Worm (Caenorhabditis elegans) whole organism, L1 larva: ENCODE measurements around the gene nhr-48.
A peak's percentile ranks its signal among the peaks of the same experiment; 100 is the strongest.

Source experiments
- elt-3 ChIP-seq, 6 experiments: fragments of 150-350 bp in 1 of 6; sonication (generic microtip); optimal IDR thresholded peaks; 2 replicates each; lab custom pipeline; 2017 to 2018; ENCODE audit warnings: missing biosample characterization in 6 of 6, missing genetic modification characterization in 6 of 6, inconsistent platforms in 1 of 6
- fkh-4 ChIP-seq: sonication (generic microtip); optimal IDR thresholded peaks from 2 replicates; lab custom pipeline; 2016; ENCODE audit warnings: missing compliant biosample characterization, missing genetic modification characterization, borderline replicate concordance
- lin-15B ChIP-seq: fragments of 150-350 bp; sonication (generic microtip); optimal IDR thresholded peaks from 3 replicates; lab custom pipeline; 2014; ENCODE audit warnings: missing biosample characterization, missing genetic modification characterization
- nhr-237 ChIP-seq: fragments of 150-350 bp; optimal IDR thresholded peaks from 2 replicates; lab custom pipeline; 2014; ENCODE audit warnings: missing biosample characterization, missing genetic modification characterization
- sox-4 ChIP-seq: sonication (generic microtip); optimal IDR thresholded peaks from 2 replicates; lab custom pipeline; 2016; ENCODE audit warnings: missing genetic modification characterization, missing compliant biosample characterization
- zip-4 ChIP-seq: fragments of 200-800 bp; sonication (Bioruptor generic); optimal IDR thresholded peaks from 2 replicates; lab custom pipeline; 2018; ENCODE audit warnings: mild to moderate bottlenecking, missing genetic modification characterization, moderate library complexity, missing compliant biosample characterization

DNA sequence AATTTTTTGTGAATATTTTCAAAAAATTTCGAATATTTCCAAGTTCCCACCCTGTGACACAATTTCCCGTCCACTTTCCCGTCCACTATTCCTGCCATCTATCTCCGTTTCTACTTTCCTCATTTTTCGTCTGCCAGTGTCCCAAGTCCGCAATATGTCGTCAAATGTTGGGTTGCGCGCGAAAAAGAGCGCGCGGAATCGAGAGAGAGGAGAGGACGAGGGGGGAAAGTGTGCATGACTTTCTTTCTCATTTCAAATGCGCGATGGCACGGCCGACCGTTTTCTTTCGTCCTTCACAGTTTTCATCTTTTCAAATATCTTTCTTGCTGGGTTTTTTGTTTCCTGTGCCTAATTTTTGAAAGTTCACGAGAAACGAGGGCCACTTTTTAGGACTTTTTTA lies 17.0 kb downstream of the nhr-48 start:
- TF ChIP-seq fkh-4 (no peak), nhr-237 (no peak), elt-3 (tag; optimal IDR thresholded peaks at IDR 0.05; lab: Kevin White, UChicago) (peak in 1 of 6 experiments; percentile 50), zip-4 (no peak), sox-4 (tag; lab: Kevin White, UChicago) (no peak), lin-15B (peak; percentile 93)
